Fruit fly (Drosophila melanogaster): ENCODE measurements around the gene CG5986.

DNA sequence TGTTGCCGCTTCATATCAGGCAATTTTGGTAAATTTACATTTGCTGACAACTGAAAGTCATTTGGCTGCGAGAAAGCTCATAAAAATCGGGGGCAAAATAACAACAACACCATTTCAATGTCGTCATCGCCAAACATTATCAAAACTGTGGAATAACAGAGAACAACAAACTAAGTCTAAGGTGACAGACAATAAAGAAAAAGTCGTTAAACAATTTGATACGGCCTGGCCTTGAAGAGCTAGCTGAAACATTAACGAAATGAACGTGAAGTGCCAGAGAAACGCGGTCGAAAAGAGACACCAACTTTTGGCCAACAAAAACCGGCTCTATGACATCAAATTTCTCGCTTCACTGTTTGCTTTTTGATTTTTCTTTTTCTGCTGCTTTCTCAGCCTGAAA is 42.6 kb downstream of the CG5986 start:
- TF ChIP-seq pan (optimal IDR thresholded peaks at IDR 0.05) (no peak), usp (GFP tag; optimal IDR thresholded peaks at IDR 0.05) (no peak), CG8478 (optimal IDR thresholded peaks at IDR 0.05) (no peak), psq (optimal IDR thresholded peaks at IDR 0.05) (no peak)
